Fruit fly (Drosophila melanogaster) whole organism, embryonic: Measurements from ENCODE around the gene CG7379.

ENCODE experiments used
- Ada2b ChIP-seq: fragments of 200-800 bp; sonication (Bioruptor generic); IDR thresholded peaks from 2 replicates; pipeline ENCODE4 v1.3.6; 2022; ENCODE audit warnings: missing biosample characterization, missing genetic modification characterization
- Bdp1 ChIP-seq: fragments of 200-800 bp; sonication (Bioruptor generic); optimal IDR thresholded peaks from 3 replicates; lab custom pipeline; 2016; ENCODE audit warnings: missing biosample characterization, missing genetic modification characterization
- Bgb ChIP-seq: fragments of 200-800 bp; sonication (Bioruptor generic); IDR thresholded peaks from 2 replicates; pipeline ENCODE4 v1.3.6; 2022; ENCODE audit warnings: missing biosample characterization, missing genetic modification characterization; ENCODE audit not compliant: partially characterized antibody
- Bteb2 ChIP-seq: fragments of 200-800 bp; sonication (Bioruptor generic); optimal IDR thresholded peaks from 2 replicates; lab custom pipeline; 2016; ENCODE audit warnings: missing biosample characterization, missing genetic modification characterization
- CG11247 ChIP-seq: fragments of 200-800 bp; sonication (Bioruptor generic); IDR thresholded peaks from 2 replicates; pipeline ENCODE4 v1.3.6; 2022; ENCODE audit warnings: missing biosample characterization, missing genetic modification characterization
- CG12744 ChIP-seq: fragments of 200-800 bp; sonication (Bioruptor generic); optimal IDR thresholded peaks from 2 replicates; lab custom pipeline; 2016; ENCODE audit warnings: missing biosample characterization, missing genetic modification characterization
- CG13123 ChIP-seq: fragments of 200-800 bp; sonication (Bioruptor generic); optimal IDR thresholded peaks from 2 replicates; lab custom pipeline; 2016; ENCODE audit warnings: missing biosample characterization, missing genetic modification characterization
- CG17186 ChIP-seq: fragments of 200-800 bp; sonication (Bioruptor generic); optimal IDR thresholded peaks from 3 replicates; lab custom pipeline; 2017; ENCODE audit warnings: missing biosample characterization, missing genetic modification reagents, missing genetic modification characterization
- CG18476 ChIP-seq: fragments of 200-800 bp; sonication (Bioruptor generic); optimal IDR thresholded peaks from 2 replicates; lab custom pipeline; 2016; ENCODE audit warnings: missing biosample characterization, mild to moderate bottlenecking, missing genetic modification characterization
- CG3995 ChIP-seq: fragments of 200-800 bp; sonication (Bioruptor generic); optimal IDR thresholded peaks from 3 replicates; lab custom pipeline; 2016; ENCODE audit warnings: missing biosample characterization, missing genetic modification characterization
- CG4328 ChIP-seq: fragments of 200-800 bp; sonication (Bioruptor generic); optimal IDR thresholded peaks from 3 replicates; lab custom pipeline; 2017; ENCODE audit warnings: missing biosample characterization, missing genetic modification reagents, missing genetic modification characterization
- CG5180 ChIP-seq: fragments of 200-800 bp; sonication (Bioruptor generic); optimal IDR thresholded peaks from 3 replicates; lab custom pipeline; 2017; ENCODE audit warnings: missing biosample characterization, missing genetic modification characterization, mild to moderate bottlenecking, moderate library complexity, missing genetic modification reagents
- CG6254 ChIP-seq: fragments of 200-800 bp; sonication (Bioruptor generic); optimal IDR thresholded peaks from 3 replicates; lab custom pipeline; 2017; ENCODE audit warnings: mild to moderate bottlenecking, missing biosample characterization, missing genetic modification reagents, missing genetic modification characterization
- CG7357 ChIP-seq: fragments of 200-800 bp; sonication (Bioruptor generic); IDR thresholded peaks from 3 replicates; pipeline ENCODE4 v1.3.6; 2022; ENCODE audit warnings: missing biosample characterization, missing genetic modification characterization
- CG7745 ChIP-seq: fragments of 200-800 bp; sonication (Bioruptor generic); optimal IDR thresholded peaks from 2 replicates; lab custom pipeline; 2018; ENCODE audit warnings: missing biosample characterization, mild to moderate bottlenecking, missing genetic modification characterization, moderate library complexity
- CG8478 ChIP-seq: fragments of >200 bp; optimal IDR thresholded peaks from 2 replicates; lab custom pipeline; 2018
- CG8944 ChIP-seq: fragments of 200-800 bp; sonication (Bioruptor generic); optimal IDR thresholded peaks from 3 replicates; lab custom pipeline; 2016; ENCODE audit warnings: missing biosample characterization, missing genetic modification characterization
- CG9932 ChIP-seq: fragments of 200-800 bp; sonication (Bioruptor generic); IDR thresholded peaks from 2 replicates; pipeline ENCODE4 v1.3.6; 2022; ENCODE audit warnings: missing biosample characterization, missing genetic modification characterization
- CrebB ChIP-seq: fragments of 200-800 bp; sonication (Bioruptor generic); optimal IDR thresholded peaks from 3 replicates; lab custom pipeline; 2018; ENCODE audit warnings: missing biosample characterization, mild to moderate bottlenecking, missing genetic modification characterization
- D19A ChIP-seq: fragments of 200-800 bp; optimal IDR thresholded peaks from 3 replicates; lab custom pipeline; 2019; ENCODE audit warnings: missing biosample characterization, mild to moderate bottlenecking, missing genetic modification characterization, moderate library complexity
- Dp ChIP-seq: fragments of 200-800 bp; sonication (Bioruptor generic); optimal IDR thresholded peaks from 2 replicates; lab custom pipeline; 2018; ENCODE audit warnings: missing biosample characterization, mild to moderate bottlenecking, missing genetic modification characterization, moderate library complexity
- Drgx ChIP-seq: fragments of 200-800 bp; sonication (Bioruptor generic); IDR thresholded peaks from 2 replicates; pipeline ENCODE4 v1.3.6; 2022; ENCODE audit warnings: missing biosample characterization, missing genetic modification characterization
- Gug ChIP-seq: fragments of 200-800 bp; sonication (Bioruptor generic); IDR thresholded peaks from 4 replicates; pipeline ENCODE4 v1.3.6; 2022; ENCODE audit warnings: missing biosample characterization, missing genetic modification characterization
- H15 ChIP-seq: fragments of 200-800 bp; sonication (Bioruptor generic); IDR thresholded peaks from 3 replicates; pipeline ENCODE4 v1.3.6; 2022; ENCODE audit warnings: missing biosample characterization, missing genetic modification characterization
- HLH54F ChIP-seq: fragments of 200-800 bp; sonication (Bioruptor generic); optimal IDR thresholded peaks from 3 replicates; lab custom pipeline; 2016; ENCODE audit warnings: missing biosample characterization, missing genetic modification characterization
- MBD-R2 ChIP-seq: fragments of 200-800 bp; sonication (Bioruptor generic); IDR thresholded peaks from 2 replicates; pipeline ENCODE4 v1.3.6; 2022; ENCODE audit warnings: missing biosample characterization, missing genetic modification characterization
- PHDP ChIP-seq: fragments of 200-800 bp; sonication (Bioruptor generic); optimal IDR thresholded peaks from 3 replicates; lab custom pipeline; 2018; ENCODE audit warnings: missing biosample characterization, mild to moderate bottlenecking, missing genetic modification characterization, moderate library complexity
- Scr ChIP-seq: fragments of 200-800 bp; sonication (Bioruptor generic); IDR thresholded peaks from 2 replicates; pipeline ENCODE4 v1.3.6; 2022; ENCODE audit warnings: missing biosample characterization, missing genetic modification characterization; ENCODE audit not compliant: partially characterized antibody
- abd-A ChIP-seq: fragments of 200-800 bp; sonication (Bioruptor generic); optimal IDR thresholded peaks from 3 replicates; lab custom pipeline; 2019; ENCODE audit warnings: missing biosample characterization, mild to moderate bottlenecking, missing genetic modification characterization, moderate library complexity
- ap ChIP-seq: fragments of 200-800 bp; sonication (Bioruptor generic); IDR thresholded peaks from 2 replicates; pipeline ENCODE4 v1.3.6; 2022; ENCODE audit warnings: missing biosample characterization, missing genetic modification characterization
- cad ChIP-seq: fragments of >200 bp; optimal IDR thresholded peaks from 2 replicates; lab custom pipeline; 2017; ENCODE audit warnings: missing biosample characterization, missing genetic modification characterization
- dysf ChIP-seq: fragments of 200-800 bp; sonication (Bioruptor generic); IDR thresholded peaks from 3 replicates; pipeline ENCODE4 v1.3.6; 2022; ENCODE audit warnings: missing biosample characterization, missing genetic modification characterization
- fd64A ChIP-seq: fragments of 200-800 bp; sonication (Bioruptor generic); optimal IDR thresholded peaks from 3 replicates; lab custom pipeline; 2018; ENCODE audit warnings: missing biosample characterization, mild to moderate bottlenecking, missing genetic modification characterization
- fu2 ChIP-seq: fragments of 200-800 bp; sonication (Bioruptor generic); optimal IDR thresholded peaks from 2 replicates; lab custom pipeline; 2016; ENCODE audit warnings: missing biosample characterization, missing genetic modification characterization
- gcm2 ChIP-seq: fragments of 200-800 bp; sonication (Bioruptor generic); optimal IDR thresholded peaks from 2 replicates; lab custom pipeline; 2016; ENCODE audit warnings: missing biosample characterization, missing genetic modification characterization
- h ChIP-seq: fragments of >200 bp; optimal IDR thresholded peaks from 2 replicates; lab custom pipeline; 2017
- her ChIP-seq: fragments of 200-800 bp; sonication (Bioruptor generic); optimal IDR thresholded peaks from 2 replicates; lab custom pipeline; 2016; ENCODE audit warnings: missing biosample characterization, missing genetic modification characterization
- ind ChIP-seq: fragments of 200-800 bp; sonication (Bioruptor generic); optimal IDR thresholded peaks from 3 replicates; lab custom pipeline; 2016; ENCODE audit warnings: missing biosample characterization, missing genetic modification characterization
- jigr1 ChIP-seq: fragments of 200-800 bp; sonication (Bioruptor generic); IDR thresholded peaks from 3 replicates; pipeline ENCODE4 v1.3.6; 2022; ENCODE audit warnings: missing biosample characterization, missing genetic modification characterization
- nerfin-1 ChIP-seq: fragments of 200-800 bp; sonication (Bioruptor generic); optimal IDR thresholded peaks from 3 replicates; lab custom pipeline; 2019; ENCODE audit warnings: missing biosample characterization, mild to moderate bottlenecking, missing genetic modification characterization, moderate library complexity
- onecut ChIP-seq: fragments of 200-800 bp; sonication (Bioruptor generic); IDR thresholded peaks from 2 replicates; pipeline ENCODE4 v1.3.6; 2022; ENCODE audit warnings: missing biosample characterization, missing genetic modification characterization
- pan ChIP-seq, 4 experiments: fragments of >200 bp in 3 of 4; fragments of 200-800 bp in 1 of 4; sonication (Bioruptor generic) in 1 of 4; optimal IDR thresholded peaks in 3 of 4; IDR thresholded peaks in 1 of 4; 2 replicates each; pipeline versions ENCODE4 v1.3.6 to Lab custom; 2017 to 2022; ENCODE audit warnings: missing biosample characterization in 2 of 4, missing genetic modification characterization in 2 of 4, mixed read lengths in 1 of 4
- prd ChIP-seq, 3 experiments: fragments of >200 bp in 2 of 3; fragments of 200-800 bp in 1 of 3; sonication (Bioruptor generic) in 1 of 3; optimal IDR thresholded peaks in 2 of 3; IDR thresholded peaks in 1 of 3; 2 replicates in 2 of 3; 3 replicates in 1 of 3; pipeline versions ENCODE4 v1.3.6 to Lab custom; 2017 to 2022; ENCODE audit warnings: missing biosample characterization in 1 of 3, missing genetic modification characterization in 1 of 3
- ranshi ChIP-seq: fragments of 200-800 bp; sonication (Bioruptor generic); IDR thresholded peaks from 2 replicates; pipeline ENCODE4 v1.3.6; 2022; ENCODE audit warnings: missing biosample characterization, missing genetic modification characterization
- so ChIP-seq: fragments of 200-800 bp; sonication (Bioruptor generic); IDR thresholded peaks from 3 replicates; pipeline ENCODE4 v1.3.6; 2022; ENCODE audit warnings: missing biosample characterization, missing genetic modification characterization
- sqz ChIP-seq: fragments of 200-800 bp; sonication (Bioruptor generic); optimal IDR thresholded peaks from 3 replicates; lab custom pipeline; 2018; ENCODE audit warnings: missing biosample characterization, mild to moderate bottlenecking, missing genetic modification characterization
- sug ChIP-seq: fragments of 200-800 bp; optimal IDR thresholded peaks from 2 replicates; lab custom pipeline; 2019; ENCODE audit warnings: missing biosample characterization, mild to moderate bottlenecking, missing genetic modification characterization, moderate library complexity
- trem ChIP-seq: fragments of 200-800 bp; optimal IDR thresholded peaks from 3 replicates; lab custom pipeline; 2019; ENCODE audit warnings: missing biosample characterization, mild to moderate bottlenecking, missing genetic modification characterization, moderate library complexity
- unc-4 ChIP-seq: fragments of 200-800 bp; sonication (Bioruptor generic); IDR thresholded peaks from 2 replicates; pipeline ENCODE4 v1.3.6; 2022; ENCODE audit warnings: missing biosample characterization, missing genetic modification characterization; ENCODE audit not compliant: partially characterized antibody

Gene CG7379

DNA sequence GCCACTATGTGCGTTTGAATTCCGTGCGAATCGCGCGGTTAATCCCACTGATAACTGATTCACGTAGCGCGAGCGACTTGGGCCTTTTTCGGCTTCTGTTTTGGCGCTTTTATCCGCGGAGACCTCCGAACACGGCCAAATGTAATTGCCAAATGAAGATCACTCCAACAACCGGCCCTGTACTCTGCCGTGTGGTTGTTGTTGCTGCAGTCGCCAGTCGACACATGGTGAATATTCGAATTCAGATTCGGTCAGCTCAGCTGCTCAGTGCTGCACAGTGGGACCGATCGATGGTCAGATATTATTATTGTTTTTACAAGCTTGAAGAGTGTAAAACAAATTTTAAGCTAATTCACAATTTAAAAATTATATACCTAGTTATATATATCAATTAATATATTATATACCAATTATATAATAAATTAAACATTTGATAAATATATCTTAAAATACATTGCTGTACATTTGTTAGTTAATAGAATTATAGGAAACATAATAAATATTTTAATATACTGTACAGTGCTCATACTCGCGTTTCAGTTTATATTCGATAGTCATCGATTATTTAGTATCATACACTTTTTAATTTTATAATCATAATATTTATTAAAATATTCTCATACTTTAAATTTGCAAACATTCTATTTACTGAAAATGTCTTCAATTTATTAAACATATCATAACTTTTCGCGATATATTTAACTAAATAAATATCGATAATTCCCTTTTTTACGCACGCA, 3.6 kb downstream of the CG7379 start, which contains the start of gene CG43102 (continued):
- TF ChIP-seq sug, result peak; percentile 64
- TF ChIP-seq cad (GFP tag; lab: Kevin White, UChicago), result no peak
- no peak for TF ChIP-seq pan (optimal IDR thresholded peaks at IDR 0.05; lab: Kevin White, UChicago)
- peak in 1 of 2 experiments; percentile 86 for TF ChIP-seq pan (GFP tag; optimal IDR thresholded peaks at IDR 0.05 in 1 of 2, IDR thresholded peaks at IDR 0.05 in 1 of 2)
- TF ChIP-seq CG5180 (GFP tag; lab: Kevin White, UChicago), result peak; percentile 9
- peak; percentile 62 for TF ChIP-seq her (GFP tag; lab: Kevin White, UChicago)
- TF ChIP-seq CrebB (tag; lab: Kevin White, UChicago), result peak; percentile 56
- TF ChIP-seq fu2 (GFP tag; lab: Kevin White, UChicago), result no peak
- TF ChIP-seq fd64A, result peak; percentile 3
- TF ChIP-seq unc-4 (GFP tag; lab: Robert Waterston, UW), result peak; percentile 80; the same call in 1 of the 2 replicates
- peak; percentile 15 for TF ChIP-seq HLH54F (GFP tag; lab: Kevin White, UChicago)
- peak; percentile 69 for TF ChIP-seq Bgb (GFP tag; lab: Robert Waterston, UW)
- TF ChIP-seq so (GFP tag; lab: Robert Waterston, UW), result peak; percentile 51; the same call in 1 of the 3 replicates
- peak; percentile 57 for TF ChIP-seq onecut (GFP tag; lab: Robert Waterston, UW)
- no peak; the same call in 2 of the 3 replicates for TF ChIP-seq jigr1 (GFP tag; lab: Robert Waterston, UW)
- TF ChIP-seq CG12744 (GFP tag; lab: Kevin White, UChicago), result peak; percentile 32
- peak; percentile 74 for TF ChIP-seq PHDP (tag; lab: Kevin White, UChicago)
- TF ChIP-seq Ada2b (GFP tag; lab: Robert Waterston, UW), result peak; percentile 69
- TF ChIP-seq CG11247 (GFP tag; lab: Robert Waterston, UW), result peak; percentile 76
- TF ChIP-seq ind (GFP tag; lab: Kevin White, UChicago), result peak; percentile 71
- peak; percentile 35 for TF ChIP-seq Dp (GFP tag; lab: Kevin White, UChicago)
- TF ChIP-seq H15 (GFP tag; lab: Robert Waterston, UW), result peak; percentile 77
- TF ChIP-seq CG7357 (GFP tag; lab: Robert Waterston, UW), result peak; percentile 60; the same call in 2 of the 3 replicates
- TF ChIP-seq prd (optimal IDR thresholded peaks at IDR 0.05; lab: Kevin White, UChicago), result no peak
- peak; percentile 80 for TF ChIP-seq prd (GFP tag; IDR thresholded peaks at IDR 0.05; lab: Robert Waterston, UW)
- TF ChIP-seq Drgx (GFP tag; lab: Robert Waterston, UW), result peak; percentile 77
- TF ChIP-seq CG8478 (lab: Kevin White, UChicago), result no peak
- TF ChIP-seq CG9932 (GFP tag; lab: Robert Waterston, UW), result peak; percentile 84
- TF ChIP-seq ranshi (GFP tag; lab: Robert Waterston, UW), result peak; percentile 66
- peak; percentile 42 for TF ChIP-seq CG6254 (GFP tag; lab: Kevin White, UChicago)
- TF ChIP-seq MBD-R2 (GFP tag; lab: Robert Waterston, UW), result peak; percentile 53
- no peak for TF ChIP-seq CG7745 (tag; lab: Kevin White, UChicago)
- peak; percentile 12 for TF ChIP-seq Bteb2 (GFP tag; lab: Kevin White, UChicago)
- peak; percentile 14 for TF ChIP-seq CG18476 (GFP tag; lab: Kevin White, UChicago)
- no peak for TF ChIP-seq CG17186 (GFP tag; lab: Kevin White, UChicago)
- TF ChIP-seq CG4328 (GFP tag; lab: Kevin White, UChicago), result peak; percentile 38
- TF ChIP-seq Gug (GFP tag; lab: Robert Waterston, UW), result peak; percentile 76
- TF ChIP-seq Scr, result peak; percentile 87
- peak; percentile 63 for TF ChIP-seq trem (tag; lab: Kevin White, UChicago)
- TF ChIP-seq CG3995 (GFP tag; lab: Kevin White, UChicago), result peak; percentile 39
- TF ChIP-seq ap (GFP tag; lab: Robert Waterston, UW), result peak; percentile 48; the same call in 1 of the 2 replicates
- peak; percentile 16 for TF ChIP-seq CG13123 (GFP tag; lab: Kevin White, UChicago)
- TF ChIP-seq Bdp1 (GFP tag; lab: Kevin White, UChicago), result peak; percentile 31
- peak; percentile 72; the same call in 2 of the 3 replicates for TF ChIP-seq dysf (GFP tag; lab: Robert Waterston, UW)
- peak; percentile 46 for TF ChIP-seq nerfin-1
- no peak for TF ChIP-seq sqz (GFP tag; lab: Kevin White, UChicago)
- TF ChIP-seq D19A, result peak; percentile 56
- TF ChIP-seq h, result no peak
- no peak for TF ChIP-seq gcm2 (GFP tag; lab: Kevin White, UChicago)
- peak; percentile 44 for TF ChIP-seq CG8944
- TF ChIP-seq abd-A, result no peak
